Fruit fly (Drosophila melanogaster) whole organism, embryonic: ENCODE data around the gene sky.

ENCODE experiments used
- ATbp ChIP-seq: fragments of 200-800 bp; sonication (Bioruptor generic); optimal IDR thresholded peaks from 2 replicates; lab custom pipeline; 2017; ENCODE audit warnings: missing biosample characterization, mild to moderate bottlenecking, missing genetic modification characterization, missing genetic modification reagents
- Adf1 ChIP-seq: fragments of 200-800 bp; sonication (Bioruptor generic); IDR thresholded peaks from 2 replicates; pipeline ENCODE4 v1.3.6; 2022; ENCODE audit warnings: missing biosample characterization, missing genetic modification characterization
- Asciz ChIP-seq: fragments of 200-800 bp; sonication (Bioruptor generic); optimal IDR thresholded peaks from 2 replicates; lab custom pipeline; 2017; ENCODE audit warnings: missing biosample characterization, mild to moderate bottlenecking, missing genetic modification characterization, missing genetic modification reagents
- CG10209 ChIP-seq: fragments of 200-800 bp; sonication (Bioruptor generic); optimal IDR thresholded peaks from 3 replicates; lab custom pipeline; 2017; ENCODE audit warnings: missing biosample characterization, mild to moderate bottlenecking, missing genetic modification characterization, missing genetic modification reagents
- CG10267 ChIP-seq: fragments of 200-800 bp; sonication (Bioruptor generic); optimal IDR thresholded peaks from 2 replicates; lab custom pipeline; 2018; ENCODE audit warnings: missing biosample characterization, mild to moderate bottlenecking, missing genetic modification characterization, moderate library complexity
- CG10979 ChIP-seq: fragments of 200-800 bp; sonication (Bioruptor generic); optimal IDR thresholded peaks from 2 replicates; lab custom pipeline; 2018; ENCODE audit warnings: missing biosample characterization, mild to moderate bottlenecking, missing genetic modification characterization, moderate library complexity
- CG12104 ChIP-seq: fragments of 200-800 bp; sonication (Bioruptor generic); optimal IDR thresholded peaks from 3 replicates; lab custom pipeline; 2016; ENCODE audit warnings: missing biosample characterization, missing genetic modification characterization
- CG12236 ChIP-seq: fragments of 200-800 bp; sonication (Bioruptor generic); optimal IDR thresholded peaks from 2 replicates; lab custom pipeline; 2016; ENCODE audit warnings: missing biosample characterization, missing genetic modification characterization
- CG12391 ChIP-seq: fragments of 200-800 bp; sonication (Bioruptor generic); optimal IDR thresholded peaks from 3 replicates; lab custom pipeline; 2018; ENCODE audit warnings: missing biosample characterization, mild to moderate bottlenecking, missing genetic modification characterization, moderate library complexity
- CG14014 ChIP-seq: fragments of 200-800 bp; sonication (Bioruptor generic); IDR thresholded peaks from 2 replicates; pipeline ENCODE4 v1.3.6; 2022; ENCODE audit warnings: missing biosample characterization, missing genetic modification characterization
- CG14965 ChIP-seq: fragments of 200-800 bp; sonication (Bioruptor generic); optimal IDR thresholded peaks from 2 replicates; lab custom pipeline; 2016; ENCODE audit warnings: missing biosample characterization, missing genetic modification characterization, borderline replicate concordance
- CG1603 ChIP-seq: fragments of 200-800 bp; sonication (Bioruptor generic); optimal IDR thresholded peaks from 2 replicates; lab custom pipeline; 2019; ENCODE audit warnings: missing biosample characterization, mild to moderate bottlenecking, missing genetic modification characterization, moderate library complexity
- CG17359 ChIP-seq: fragments of 200-800 bp; sonication (Bioruptor generic); optimal IDR thresholded peaks from 3 replicates; lab custom pipeline; 2018; ENCODE audit warnings: missing biosample characterization, mild to moderate bottlenecking, missing genetic modification characterization, moderate library complexity
- CG17802 ChIP-seq: fragments of 200-800 bp; sonication (Bioruptor generic); optimal IDR thresholded peaks from 2 replicates; lab custom pipeline; 2018; ENCODE audit warnings: missing biosample characterization, mild to moderate bottlenecking, missing genetic modification characterization, moderate library complexity
- CG2712 ChIP-seq: fragments of 200-800 bp; optimal IDR thresholded peaks from 3 replicates; lab custom pipeline; 2019; ENCODE audit warnings: missing biosample characterization, mild to moderate bottlenecking, missing genetic modification characterization, moderate library complexity
- CG31224 ChIP-seq: fragments of 200-800 bp; sonication (Bioruptor generic); IDR thresholded peaks from 2 replicates; pipeline ENCODE4 v1.3.6; 2022; ENCODE audit warnings: missing biosample characterization, missing genetic modification characterization
- CG3281 ChIP-seq: fragments of 200-800 bp; sonication (Bioruptor generic); optimal IDR thresholded peaks from 3 replicates; lab custom pipeline; 2017; ENCODE audit warnings: missing biosample characterization, mild to moderate bottlenecking, missing genetic modification characterization
- CG4360 ChIP-seq: fragments of 200-800 bp; sonication (Bioruptor generic); IDR thresholded peaks from 2 replicates; pipeline ENCODE4 v1.3.6; 2022; ENCODE audit warnings: missing biosample characterization, missing genetic modification characterization
- CG4404 ChIP-seq: fragments of 200-800 bp; sonication (Bioruptor generic); IDR thresholded peaks from 2 replicates; pipeline ENCODE4 v1.3.6; 2022; ENCODE audit warnings: missing biosample characterization, missing genetic modification characterization
- CG7839 ChIP-seq: fragments of 200-800 bp; sonication (Bioruptor generic); optimal IDR thresholded peaks from 3 replicates; lab custom pipeline; 2018; ENCODE audit warnings: missing biosample characterization, mild to moderate bottlenecking, missing genetic modification characterization, moderate library complexity
- CG7987 ChIP-seq: fragments of 200-800 bp; sonication (Bioruptor generic); optimal IDR thresholded peaks from 2 replicates; lab custom pipeline; 2018; ENCODE audit warnings: missing biosample characterization, mild to moderate bottlenecking, missing genetic modification characterization, moderate library complexity
- CG8388 ChIP-seq: fragments of 200-800 bp; sonication (Bioruptor generic); optimal IDR thresholded peaks from 2 replicates; lab custom pipeline; 2019; ENCODE audit warnings: missing biosample characterization, mild to moderate bottlenecking, missing genetic modification characterization, moderate library complexity
- CHES-1-like ChIP-seq: fragments of 200-800 bp; sonication (Bioruptor generic); optimal IDR thresholded peaks from 2 replicates; lab custom pipeline; 2016; ENCODE audit warnings: missing biosample characterization, missing genetic modification characterization
- Fer2 ChIP-seq: fragments of 200-800 bp; sonication (Bioruptor generic); optimal IDR thresholded peaks from 2 replicates; lab custom pipeline; 2018; ENCODE audit warnings: missing biosample characterization, mild to moderate bottlenecking, missing genetic modification characterization, moderate library complexity
- NFAT ChIP-seq: fragments of 200-800 bp; sonication (Bioruptor generic); IDR thresholded peaks from 2 replicates; pipeline ENCODE4 v1.3.6; 2022; ENCODE audit warnings: missing biosample characterization, missing genetic modification characterization
- Nf-YC ChIP-seq: fragments of 200-800 bp; optimal IDR thresholded peaks from 3 replicates; lab custom pipeline; 2019; ENCODE audit warnings: missing biosample characterization, mild to moderate bottlenecking, missing genetic modification characterization, moderate library complexity
- PHDP ChIP-seq: fragments of 200-800 bp; sonication (Bioruptor generic); optimal IDR thresholded peaks from 3 replicates; lab custom pipeline; 2018; ENCODE audit warnings: missing biosample characterization, mild to moderate bottlenecking, missing genetic modification characterization, moderate library complexity
- Rfx ChIP-seq: fragments of 200-800 bp; sonication (Bioruptor generic); IDR thresholded peaks from 2 replicates; pipeline ENCODE4 v1.3.6; 2022; ENCODE audit warnings: missing biosample characterization, missing genetic modification characterization
- Sox102F ChIP-seq: fragments of 200-800 bp; sonication (Bioruptor generic); optimal IDR thresholded peaks from 2 replicates; lab custom pipeline; 2018; ENCODE audit warnings: missing biosample characterization, mild to moderate bottlenecking, missing genetic modification characterization, moderate library complexity
- Tbp ChIP-seq: fragments of >200 bp; optimal IDR thresholded peaks from 2 replicates; lab custom pipeline; 2018; ENCODE audit warnings: missing biosample characterization, missing genetic modification characterization
- cas ChIP-seq: fragments of 200-800 bp; sonication (Bioruptor generic); IDR thresholded peaks from 2 replicates; pipeline ENCODE4 v1.3.6; 2022; ENCODE audit warnings: missing biosample characterization, missing genetic modification characterization
- cg ChIP-seq: fragments of 200-800 bp; sonication (Bioruptor generic); optimal IDR thresholded peaks from 3 replicates; lab custom pipeline; 2019; ENCODE audit warnings: missing biosample characterization, mild to moderate bottlenecking, missing genetic modification characterization, moderate library complexity
- chinmo ChIP-seq: fragments of 200-800 bp; sonication (Bioruptor generic); IDR thresholded peaks from 4 replicates; pipeline ENCODE4 v1.3.6; 2022; ENCODE audit warnings: missing biosample characterization, missing genetic modification characterization; ENCODE audit not compliant: partially characterized antibody
- croc ChIP-seq: fragments of 200-800 bp; sonication (Bioruptor generic); conservative IDR thresholded peaks from 3 replicates; pipeline ENCODE4 v1.3.6; 2022; ENCODE audit warnings: missing biosample characterization, missing genetic modification characterization
- dpn ChIP-seq, 2 experiments: fragments of 200-800 bp; sonication (Bioruptor generic); optimal IDR thresholded peaks; 3 replicates each; lab custom pipeline; 2016; ENCODE audit warnings: missing biosample characterization in 2 of 2, missing genetic modification characterization in 2 of 2
- fd96Cb ChIP-seq: fragments of 200-800 bp; sonication (Bioruptor generic); optimal IDR thresholded peaks from 2 replicates; lab custom pipeline; 2018; ENCODE audit warnings: missing biosample characterization, mild to moderate bottlenecking, missing genetic modification characterization, moderate library complexity
- fu2 ChIP-seq: fragments of 200-800 bp; sonication (Bioruptor generic); optimal IDR thresholded peaks from 2 replicates; lab custom pipeline; 2016; ENCODE audit warnings: missing biosample characterization, missing genetic modification characterization
- gce ChIP-seq: fragments of 200-800 bp; sonication (Bioruptor generic); IDR thresholded peaks from 3 replicates; pipeline ENCODE4 v1.3.6; 2022; ENCODE audit warnings: missing biosample characterization, missing genetic modification characterization
- kah ChIP-seq: fragments of 200-800 bp; sonication (Bioruptor generic); optimal IDR thresholded peaks from 2 replicates; lab custom pipeline; 2018; ENCODE audit warnings: missing biosample characterization, mild to moderate bottlenecking, missing genetic modification characterization
- nerfin-1 ChIP-seq: fragments of 200-800 bp; sonication (Bioruptor generic); optimal IDR thresholded peaks from 3 replicates; lab custom pipeline; 2019; ENCODE audit warnings: missing biosample characterization, mild to moderate bottlenecking, missing genetic modification characterization, moderate library complexity
- p53 ChIP-seq: fragments of 200-800 bp; sonication (Bioruptor generic); optimal IDR thresholded peaks from 2 replicates; lab custom pipeline; 2016; ENCODE audit warnings: missing biosample characterization, missing genetic modification characterization
- pita ChIP-seq: fragments of 200-800 bp; sonication (Bioruptor generic); optimal IDR thresholded peaks from 2 replicates; lab custom pipeline; 2017; ENCODE audit warnings: missing biosample characterization, mild to moderate bottlenecking, missing genetic modification characterization
- row ChIP-seq: fragments of 200-800 bp; sonication (Bioruptor generic); IDR thresholded peaks from 3 replicates; pipeline ENCODE4 v1.3.6; 2022; ENCODE audit warnings: missing biosample characterization, missing genetic modification characterization
- sens ChIP-seq: fragments of 200-800 bp; sonication (Bioruptor generic); peaks from one replicate; lab custom pipeline; 2016; ENCODE audit warnings: missing biosample characterization, missing genetic modification characterization
- sens-2 ChIP-seq: fragments of 200-800 bp; sonication (Bioruptor generic); IDR thresholded peaks from 2 replicates; pipeline ENCODE4 v1.3.6; 2022; ENCODE audit warnings: missing biosample characterization, missing genetic modification characterization
- tll ChIP-seq, 2 experiments: fragments of 200-800 bp in 1 of 2; fragments of >200 bp in 1 of 2; sonication (Bioruptor generic) in 1 of 2; optimal IDR thresholded peaks; 2 replicates each; lab custom pipeline; 2017 to 2019; ENCODE audit warnings: missing biosample characterization in 2 of 2, missing genetic modification characterization in 2 of 2, mild to moderate bottlenecking in 1 of 2, moderate library complexity in 1 of 2
- ttk ChIP-seq: fragments of 200-800 bp; sonication (Bioruptor generic); IDR thresholded peaks from 2 replicates; pipeline ENCODE4 v2.1.2; 2022; ENCODE audit warnings: missing biosample characterization, missing genetic modification characterization
- vvl ChIP-seq: fragments of 200-800 bp; sonication (Bioruptor generic); IDR thresholded peaks from 2 replicates; pipeline ENCODE4 v1.3.6; 2022; ENCODE audit warnings: missing biosample characterization, missing genetic modification characterization
- zf30C ChIP-seq: fragments of 200-800 bp; sonication (Bioruptor generic); optimal IDR thresholded peaks from 3 replicates; lab custom pipeline; 2018; ENCODE audit warnings: missing biosample characterization, mild to moderate bottlenecking, missing genetic modification characterization

Gene sky

DNA sequence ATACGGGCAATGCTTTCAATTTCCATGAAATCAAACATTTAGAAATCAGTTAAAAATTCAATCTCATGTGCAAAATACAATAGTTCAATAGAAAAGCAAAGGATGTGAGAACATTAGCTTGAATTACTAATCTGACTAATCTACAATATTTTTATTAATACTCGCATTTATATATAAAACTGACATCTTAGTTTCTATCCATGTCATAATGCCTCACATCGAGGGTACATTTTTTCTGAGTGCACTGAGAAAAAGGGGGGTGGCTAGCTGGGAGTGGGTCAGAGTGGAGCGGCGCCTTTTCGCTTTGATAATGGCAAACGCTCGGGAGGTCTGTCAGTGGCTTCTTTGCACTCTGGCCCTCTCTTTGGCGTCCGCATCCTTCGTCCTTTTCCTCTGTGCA, 32.6 kb upstream of the sky start (continued):
- TF ChIP-seq Tbp (GFP tag; lab: Kevin White, UChicago): no peak
- no peak for TF ChIP-seq pita (GFP tag; lab: Kevin White, UChicago)
- TF ChIP-seq tll (GFP tag; optimal IDR thresholded peaks at IDR 0.05; lab: Kevin White, UChicago): no peak
- peak; percentile 45 for TF ChIP-seq CG10979 (tag; lab: Kevin White, UChicago)
- peak; percentile 37 for TF ChIP-seq CG3281 (GFP tag; lab: Kevin White, UChicago)
- TF ChIP-seq chinmo (GFP tag; lab: Robert Waterston, UW): no peak
- TF ChIP-seq Nf-YC (tag; lab: Kevin White, UChicago): peak; percentile 29
- TF ChIP-seq CG14014 (GFP tag; lab: Robert Waterston, UW): no peak
- peak; percentile 16 for TF ChIP-seq CG12391 (tag; lab: Kevin White, UChicago)
- no peak for TF ChIP-seq Fer2 (tag; lab: Kevin White, UChicago)
- TF ChIP-seq Asciz (GFP tag; lab: Kevin White, UChicago): peak; percentile 11
- peak; percentile 31 for TF ChIP-seq Sox102F (GFP tag; lab: Kevin White, UChicago)
- TF ChIP-seq CG7987 (GFP tag; lab: Kevin White, UChicago): no peak
- peak; percentile 23; the same call in 1 of the 3 replicates for TF ChIP-seq croc (GFP tag; lab: Robert Waterston, UW)
- TF ChIP-seq CG17359 (tag; lab: Kevin White, UChicago): peak; percentile 48
- TF ChIP-seq row (GFP tag; lab: Robert Waterston, UW): peak; percentile 48; the same call in 2 of the 3 replicates
- TF ChIP-seq kah (GFP tag; lab: Kevin White, UChicago): no peak
- TF ChIP-seq CG2712 (tag; lab: Kevin White, UChicago): peak; percentile 52
- peak in 1 of 2 experiments; percentile 15 for TF ChIP-seq dpn (GFP tag; optimal IDR thresholded peaks at IDR 0.05; lab: Kevin White, UChicago)
- TF ChIP-seq Rfx: peak; percentile 4; the same call in 1 of the 2 replicates
- 0 out of 2 replicates have a peak, but pooled peaks have one; percentile 25 for TF ChIP-seq vvl (GFP tag; lab: Robert Waterston, UW)
- TF ChIP-seq sens: peak; percentile 83
- peak; percentile 5 for TF ChIP-seq nerfin-1 (tag; lab: Kevin White, UChicago)
- peak; percentile 36 for TF ChIP-seq CG7839 (tag; lab: Kevin White, UChicago)
- TF ChIP-seq PHDP (tag; lab: Kevin White, UChicago): peak; percentile 37
- TF ChIP-seq CG1603: peak; percentile 29
- TF ChIP-seq gce (GFP tag; lab: Robert Waterston, UW): no peak
- no peak for TF ChIP-seq fu2 (GFP tag; lab: Kevin White, UChicago)
- no peak for TF ChIP-seq CG12104 (GFP tag; lab: Kevin White, UChicago)
- peak; percentile 53 for TF ChIP-seq zf30C (GFP tag; lab: Kevin White, UChicago)
- no peak for TF ChIP-seq cas (GFP tag; lab: Robert Waterston, UW)
- TF ChIP-seq ATbp (GFP tag; lab: Kevin White, UChicago): peak; percentile 9

- TF ChIP-seq CG17802 (tag; lab: Kevin White, UChicago) (no peak), CG12236 (GFP tag; lab: Kevin White, UChicago) (no peak), CG31224 (GFP tag; lab: Robert Waterston, UW) (no peak), CG8388 (GFP tag; lab: Kevin White, UChicago) (peak; percentile 46), cg (GFP tag; lab: Kevin White, UChicago) (peak; percentile 19), CG4404 (GFP tag; lab: Robert Waterston, UW) (no peak), fd96Cb (tag; lab: Kevin White, UChicago) (peak; percentile 51), CG10209 (GFP tag; lab: Kevin White, UChicago) (peak; percentile 40), Fer2 (tag; lab: Kevin White, UChicago) (no peak), CHES-1-like (GFP tag; lab: Kevin White, UChicago) (no peak), ttk (GFP tag; lab: Robert Waterston, UW) (peak; percentile 56; the same call in 1 of the 2 replicates), p53 (GFP tag; lab: Kevin White, UChicago) (no peak), CG10267 (tag; lab: Kevin White, UChicago) (peak; percentile 5), CG4360 (GFP tag; lab: Robert Waterston, UW) (no peak), NFAT (GFP tag; lab: Robert Waterston, UW) (no peak), Adf1 (GFP tag; lab: Robert Waterston, UW) (0 out of 2 replicates have a peak, but pooled peaks have one; percentile 20), sens-2 (no peak), CG14965 (GFP tag; lab: Kevin White, UChicago) (no peak)
These were observed 31.8 kb upstream of the sky start for dm6 chr2L:20950421-20951108.
